Fruit fly (Drosophila melanogaster) whole organism, pupa: Measurements from ENCODE around the gene CG34159.

ENCODE experiments used
- CG14655 ChIP-seq: fragments of 200-800 bp; sonication (Bioruptor generic); optimal IDR thresholded peaks from 3 replicates; lab custom pipeline; 2017; ENCODE audit warnings: mild to moderate bottlenecking, missing biosample characterization, missing genetic modification reagents, missing genetic modification characterization
- CG15710 ChIP-seq: fragments of 200-800 bp; sonication (Bioruptor generic); optimal IDR thresholded peaks from 2 replicates; lab custom pipeline; 2018; ENCODE audit warnings: missing biosample characterization, mild to moderate bottlenecking, missing genetic modification characterization, moderate library complexity
- CG17806 ChIP-seq: fragments of 200-800 bp; sonication (Bioruptor generic); optimal IDR thresholded peaks from 2 replicates; lab custom pipeline; 2018; ENCODE audit warnings: missing biosample characterization, mild to moderate bottlenecking, missing genetic modification characterization, moderate library complexity
- CG8159 ChIP-seq: fragments of 200-800 bp; sonication (Bioruptor generic); optimal IDR thresholded peaks from 3 replicates; lab custom pipeline; 2018; ENCODE audit warnings: missing biosample characterization, mild to moderate bottlenecking, missing genetic modification characterization, moderate library complexity
- Pif1B ChIP-seq: fragments of 200-800 bp; sonication (Bioruptor generic); optimal IDR thresholded peaks from 3 replicates; lab custom pipeline; 2016; ENCODE audit warnings: missing biosample characterization, missing genetic modification characterization
- fd96Ca ChIP-seq: fragments of 200-800 bp; sonication (Bioruptor generic); IDR thresholded peaks from 3 replicates; pipeline ENCODE4 v1.3.6; 2022; ENCODE audit warnings: missing biosample characterization, missing genetic modification characterization
- gl ChIP-seq: fragments of 200-800 bp; sonication (Bioruptor generic); optimal IDR thresholded peaks from 2 replicates; lab custom pipeline; 2018; ENCODE audit warnings: missing biosample characterization, mild to moderate bottlenecking, missing genetic modification characterization

DNA sequence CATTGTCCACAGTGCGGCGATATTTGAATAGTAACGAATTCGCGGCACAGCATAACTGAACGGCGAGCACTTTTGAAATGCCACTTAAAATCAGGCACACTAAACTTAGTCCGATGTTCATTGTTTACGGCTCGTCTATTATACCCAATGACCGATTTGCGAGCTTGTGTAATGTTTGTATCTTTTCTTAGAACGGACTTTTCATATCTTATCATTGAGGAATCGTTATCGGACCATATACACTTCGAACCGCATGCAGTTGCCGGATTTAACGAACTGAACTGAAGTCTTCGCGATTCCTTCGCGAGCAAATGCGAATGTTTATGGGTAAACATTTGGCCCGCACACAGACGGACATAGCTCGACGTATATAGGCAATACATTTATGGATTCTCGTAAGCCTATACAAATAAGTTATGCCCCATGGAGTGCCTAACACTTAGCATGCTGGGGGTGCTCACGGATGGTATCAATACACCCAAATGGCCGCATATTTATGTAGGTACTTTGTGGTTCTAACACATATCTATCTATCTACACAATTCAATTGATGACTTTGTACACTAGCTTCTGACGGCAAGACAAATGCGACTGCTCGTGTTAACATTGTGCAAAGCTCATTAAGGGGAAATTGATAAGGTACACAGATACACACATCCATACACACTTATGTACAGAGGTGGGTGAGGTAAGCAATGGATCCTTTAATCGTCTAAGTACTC, 33.8 kb upstream of the CG34159 start, which contains the start of gene mthl15:
- TF ChIP-seq Pif1B (GFP tag; lab: Kevin White, UChicago): no peak
- TF ChIP-seq CG15710 (tag; lab: Kevin White, UChicago): no peak
- no peak for TF ChIP-seq gl (tag; lab: Kevin White, UChicago)
- no peak for TF ChIP-seq CG14655
- no peak for TF ChIP-seq fd96Ca (GFP tag; lab: Robert Waterston, UW)
- no peak for TF ChIP-seq CG8159 (tag; lab: Kevin White, UChicago)
- TF ChIP-seq CG17806 (tag; lab: Kevin White, UChicago): no peak
